Worm (Caenorhabditis elegans) whole organism, young adult: Measurements from ENCODE around the gene tag-307.

Source experiments
- B0019.2 ChIP-seq: fragments of 200-800 bp; sonication (Bioruptor generic); conservative IDR thresholded peaks from 2 replicates; pipeline ENCODE4 v1.3.6; 2022; ENCODE audit warnings: missing genetic modification reagents, missing genetic modification characterization, missing compliant biosample characterization
- B0261.1 ChIP-seq: sonication (generic microtip); optimal IDR thresholded peaks from 2 replicates; lab custom pipeline; 2016; ENCODE audit warnings: mild to moderate bottlenecking, missing genetic modification characterization, moderate library complexity, missing compliant biosample characterization
- B0336.3 ChIP-seq: fragments of 200-800 bp; sonication (Bioruptor generic); IDR thresholded peaks from 2 replicates; pipeline ENCODE4 v1.3.6; 2022; ENCODE audit warnings: missing genetic modification characterization, missing compliant biosample characterization
- C06A6.2 ChIP-seq: fragments of 200-800 bp; sonication (Bioruptor generic); conservative IDR thresholded peaks from 2 replicates; pipeline ENCODE4 v1.3.6; 2022; ENCODE audit warnings: missing genetic modification characterization, missing compliant biosample characterization
- D2030.7 ChIP-seq: fragments of 200-800 bp; sonication (Bioruptor generic); IDR thresholded peaks from 2 replicates; pipeline ENCODE4 v1.3.6; 2022; ENCODE audit warnings: missing genetic modification reagents, missing genetic modification characterization, missing compliant biosample characterization
- F22D6.2 ChIP-seq: sonication (generic microtip); optimal IDR thresholded peaks from 2 replicates; lab custom pipeline; 2016; ENCODE audit warnings: mild to moderate bottlenecking, missing genetic modification characterization, missing compliant biosample characterization
- F33H1.4 ChIP-seq: fragments of 200-800 bp; sonication (Bioruptor generic); IDR thresholded peaks from 2 replicates; pipeline ENCODE4 v1.3.6; 2022; ENCODE audit warnings: missing genetic modification reagents, missing genetic modification characterization, missing compliant biosample characterization
- F37B4.10 ChIP-seq: fragments of 200-800 bp; sonication (Bioruptor generic); IDR thresholded peaks from 2 replicates; pipeline ENCODE4 v1.3.6; 2022; ENCODE audit warnings: missing genetic modification characterization, missing compliant biosample characterization
- F49E8.2 ChIP-seq: sonication (generic microtip); optimal IDR thresholded peaks from 3 replicates; lab custom pipeline; 2017; ENCODE audit warnings: missing genetic modification characterization, mild to moderate bottlenecking, missing compliant biosample characterization, antibody characterized with exemption, moderate library complexity; ENCODE audit not compliant: insufficient read depth
- F52B5.7 ChIP-seq: sonication (generic microtip); optimal IDR thresholded peaks from 2 replicates; lab custom pipeline; 2016; ENCODE audit warnings: mild to moderate bottlenecking, missing genetic modification characterization, missing compliant biosample characterization
- F55B11.4 ChIP-seq: sonication (generic microtip); optimal IDR thresholded peaks from 2 replicates; lab custom pipeline; 2016; ENCODE audit warnings: missing compliant biosample characterization, missing genetic modification characterization, borderline replicate concordance; ENCODE audit not compliant: insufficient read depth
- F57A8.1 ChIP-seq: fragments of 200-800 bp; sonication (Bioruptor generic); optimal IDR thresholded peaks from 2 replicates; lab custom pipeline; 2018; ENCODE audit warnings: mild to moderate bottlenecking, missing genetic modification characterization, moderate library complexity, missing compliant biosample characterization
- K12H6.12 ChIP-seq: fragments of 200-800 bp; sonication (Bioruptor generic); optimal IDR thresholded peaks from 2 replicates; lab custom pipeline; 2018; ENCODE audit warnings: mild to moderate bottlenecking, missing genetic modification characterization, missing compliant biosample characterization
- Y53G8AR.9 ChIP-seq: fragments of 200-800 bp; sonication (Bioruptor generic); conservative IDR thresholded peaks from 2 replicates; pipeline ENCODE4 v1.3.6; 2022; ENCODE audit warnings: missing genetic modification reagents, missing genetic modification characterization, missing compliant biosample characterization
- Y79H2A.3 ChIP-seq: fragments of 200-800 bp; sonication (Bioruptor generic); conservative IDR thresholded peaks from 2 replicates; pipeline ENCODE4 v1.3.6; 2022; ENCODE audit warnings: missing genetic modification reagents, missing genetic modification characterization, missing compliant biosample characterization
- Y95B8A.8 ChIP-seq: fragments of 200-800 bp; sonication (Bioruptor generic); IDR thresholded peaks from 2 replicates; pipeline ENCODE4 v1.3.6; 2022; ENCODE audit warnings: missing genetic modification reagents, missing genetic modification characterization, missing compliant biosample characterization
- akir-1 ChIP-seq: fragments of 200-800 bp; sonication (Bioruptor generic); optimal IDR thresholded peaks from 2 replicates; lab custom pipeline; 2018; ENCODE audit warnings: mild to moderate bottlenecking, missing genetic modification characterization, moderate library complexity, missing compliant biosample characterization
- aptf-2 ChIP-seq: fragments of 200-800 bp; sonication (Bioruptor generic); conservative IDR thresholded peaks from 2 replicates; pipeline ENCODE4 v1.3.6; 2022; ENCODE audit warnings: missing genetic modification reagents, missing genetic modification characterization, missing compliant biosample characterization
- atf-7 ChIP-seq: sonication (generic microtip); optimal IDR thresholded peaks from 2 replicates; lab custom pipeline; 2017; ENCODE audit warnings: mild to moderate bottlenecking, missing genetic modification characterization, missing compliant biosample characterization
- bed-1 ChIP-seq: fragments of 200-800 bp; sonication (Bioruptor generic); IDR thresholded peaks from 2 replicates; pipeline ENCODE4 v1.3.6; 2022; ENCODE audit warnings: missing genetic modification reagents, missing genetic modification characterization, missing compliant biosample characterization
- cebp-2 ChIP-seq: fragments of 200-800 bp; sonication (Bioruptor generic); IDR thresholded peaks from 2 replicates; pipeline ENCODE4 v1.3.6; 2022; ENCODE audit warnings: missing genetic modification characterization, missing compliant biosample characterization
- ceh-27 ChIP-seq: fragments of 200-800 bp; sonication (Bioruptor generic); optimal IDR thresholded peaks from 2 replicates; lab custom pipeline; 2018; ENCODE audit warnings: mild to moderate bottlenecking, missing genetic modification characterization, moderate library complexity, missing compliant biosample characterization
- ceh-79 ChIP-seq: sonication (generic microtip); optimal IDR thresholded peaks from 2 replicates; lab custom pipeline; 2017; ENCODE audit warnings: mild to moderate bottlenecking, missing genetic modification characterization, missing compliant biosample characterization
- die-1 ChIP-seq: sonication (generic microtip); optimal IDR thresholded peaks from 2 replicates; lab custom pipeline; 2016; ENCODE audit warnings: missing genotype, mild to moderate bottlenecking, missing genetic modification characterization, missing compliant biosample characterization
- dpff-1 ChIP-seq: sonication (generic microtip); optimal IDR thresholded peaks from 2 replicates; lab custom pipeline; 2017; ENCODE audit warnings: mild to moderate bottlenecking, missing genetic modification characterization, missing compliant biosample characterization
- egrh-3 ChIP-seq: fragments of 200-800 bp; sonication (Bioruptor generic); IDR thresholded peaks from 2 replicates; pipeline ENCODE4 v1.3.6; 2022; ENCODE audit warnings: missing genetic modification reagents, missing genetic modification characterization, missing compliant biosample characterization
- ets-4 ChIP-seq: fragments of 200-800 bp; sonication (Bioruptor generic); optimal IDR thresholded peaks from 2 replicates; lab custom pipeline; 2018; ENCODE audit warnings: mild to moderate bottlenecking, missing genetic modification characterization, missing compliant biosample characterization
- fkh-3 ChIP-seq: sonication (generic microtip); optimal IDR thresholded peaks from 2 replicates; lab custom pipeline; 2016; ENCODE audit warnings: mild to moderate bottlenecking, missing genetic modification characterization, missing compliant biosample characterization
- him-1 ChIP-seq: sonication (generic microtip); optimal IDR thresholded peaks from 2 replicates; lab custom pipeline; 2016; ENCODE audit warnings: missing genotype, missing genetic modification reagents, missing genetic modification characterization, missing compliant biosample characterization
- hrde-1 ChIP-seq: sonication (generic microtip); optimal IDR thresholded peaks from 2 replicates; lab custom pipeline; 2016; ENCODE audit warnings: missing genetic modification characterization, mild to moderate bottlenecking, missing compliant biosample characterization, moderate library complexity, missing genotype, missing genetic modification reagents, borderline replicate concordance
- lag-1 ChIP-seq: fragments of 200-800 bp; sonication (Bioruptor generic); IDR thresholded peaks from 2 replicates; pipeline ENCODE4 v1.3.6; 2022; ENCODE audit warnings: missing genetic modification reagents, missing genetic modification characterization, missing compliant biosample characterization
- lin-54 ChIP-seq: fragments of 200-800 bp; sonication (Bioruptor generic); optimal IDR thresholded peaks from 2 replicates; lab custom pipeline; 2018; ENCODE audit warnings: mild to moderate bottlenecking, missing genetic modification characterization, missing compliant biosample characterization
- lsy-27 ChIP-seq: sonication (generic microtip); optimal IDR thresholded peaks from 2 replicates; lab custom pipeline; 2017; ENCODE audit warnings: missing genetic modification characterization, mild to moderate bottlenecking, missing compliant biosample characterization, antibody characterized with exemption, missing genotype, borderline replicate concordance; ENCODE audit not compliant: insufficient read depth
- madf-10 ChIP-seq: sonication (generic microtip); optimal IDR thresholded peaks from 2 replicates; lab custom pipeline; 2016; ENCODE audit warnings: mild to moderate bottlenecking, missing genetic modification characterization, missing compliant biosample characterization
- madf-3 ChIP-seq: fragments of 200-800 bp; sonication (Bioruptor generic); IDR thresholded peaks from 2 replicates; pipeline ENCODE4 v1.3.6; 2022; ENCODE audit warnings: missing genetic modification reagents, missing genetic modification characterization, missing compliant biosample characterization
- madf-6 ChIP-seq: fragments of 200-800 bp; sonication (Bioruptor generic); IDR thresholded peaks from 2 replicates; pipeline ENCODE4 v1.3.6; 2022; ENCODE audit warnings: missing genetic modification reagents, missing genetic modification characterization, missing compliant biosample characterization
- madf-8 ChIP-seq: fragments of 200-800 bp; sonication (Bioruptor generic); conservative IDR thresholded peaks from 2 replicates; pipeline ENCODE4 v1.3.6; 2022; ENCODE audit warnings: missing genetic modification reagents, missing genetic modification characterization, missing compliant biosample characterization
- nfya-2 ChIP-seq: fragments of 200-800 bp; sonication (Bioruptor generic); IDR thresholded peaks from 2 replicates; pipeline ENCODE4 v1.3.6; 2022; ENCODE audit warnings: missing genetic modification reagents, missing genetic modification characterization, missing compliant biosample characterization
- nhr-27 ChIP-seq: fragments of 200-800 bp; sonication (Bioruptor generic); optimal IDR thresholded peaks from 2 replicates; lab custom pipeline; 2018; ENCODE audit warnings: mild to moderate bottlenecking, missing genetic modification characterization, moderate library complexity, missing compliant biosample characterization
- snpc-1.1 ChIP-seq: sonication (generic microtip); optimal IDR thresholded peaks from 2 replicates; lab custom pipeline; 2017; ENCODE audit warnings: missing genetic modification characterization, mild to moderate bottlenecking, missing compliant biosample characterization, antibody characterized with exemption, moderate library complexity, missing genotype, missing genetic modification reagents; ENCODE audit not compliant: insufficient read depth
- sptf-2 ChIP-seq: fragments of 200-800 bp; sonication (Bioruptor generic); optimal IDR thresholded peaks from 2 replicates; lab custom pipeline; 2018; ENCODE audit warnings: mild to moderate bottlenecking, missing genetic modification characterization, missing compliant biosample characterization
- zfh-2 ChIP-seq: fragments of 200-800 bp; sonication (Bioruptor generic); conservative IDR thresholded peaks from 2 replicates; pipeline ENCODE4 v1.3.6; 2022; ENCODE audit warnings: missing genetic modification reagents, missing genetic modification characterization, missing compliant biosample characterization
- ztf-22 ChIP-seq: fragments of 200-800 bp; sonication (Bioruptor generic); optimal IDR thresholded peaks from 2 replicates; lab custom pipeline; 2018; ENCODE audit warnings: mild to moderate bottlenecking, missing genetic modification characterization, moderate library complexity, missing compliant biosample characterization
- ztf-26 ChIP-seq: sonication (generic microtip); optimal IDR thresholded peaks from 2 replicates; lab custom pipeline; 2017; ENCODE audit warnings: missing genetic modification characterization, missing compliant biosample characterization
- ztf-6 ChIP-seq: fragments of 200-800 bp; sonication (Bioruptor generic); IDR thresholded peaks from 2 replicates; pipeline ENCODE4 v1.3.6; 2022; ENCODE audit warnings: missing genetic modification reagents, missing genetic modification characterization, missing compliant biosample characterization

tag-307 gene

DNA sequence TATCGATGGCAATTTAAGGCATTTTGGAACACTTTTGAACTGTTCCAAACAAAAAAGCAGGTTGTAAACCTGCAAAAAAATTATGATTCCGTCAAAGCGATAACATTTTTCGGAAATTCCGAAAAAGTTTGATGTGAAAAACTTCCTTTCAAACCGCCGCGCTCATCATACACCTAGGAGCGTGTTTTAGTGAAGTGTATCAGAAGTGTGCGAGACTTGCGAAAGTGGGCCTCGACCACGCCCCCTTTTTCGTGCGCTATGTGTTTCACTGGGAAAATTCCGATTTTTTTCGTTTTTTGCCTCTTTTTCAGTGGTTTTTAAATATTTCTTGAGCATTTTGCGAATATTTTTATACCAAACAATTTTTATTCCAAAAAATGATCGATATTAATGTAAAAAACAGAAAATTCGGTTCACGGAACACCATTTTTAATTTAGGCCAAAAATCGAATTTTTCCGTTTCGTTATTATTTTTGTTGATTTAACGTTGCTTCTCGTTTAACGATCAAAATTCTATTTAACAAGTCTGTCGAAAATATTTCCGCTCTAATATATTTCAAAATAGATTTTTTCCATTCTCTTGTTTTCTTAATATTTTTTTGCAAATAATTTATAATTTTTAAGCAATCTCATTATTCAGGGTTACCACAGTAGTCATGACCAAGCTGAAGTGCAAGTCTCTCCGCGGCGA lies 2.4 kb downstream of the tag-307 start, which contains the start of gene rpl-35 (continued):
- TF ChIP-seq F37B4.10 (GFP tag; lab: Robert Waterston, UW), result peak; percentile 96
- TF ChIP-seq ceh-79 (tag; lab: Kevin White, UChicago), result peak; percentile 78
- TF ChIP-seq B0261.1, result peak; percentile 57
- TF ChIP-seq fkh-3, result peak; percentile 73
- TF ChIP-seq F33H1.4 (GFP tag; lab: Robert Waterston, UW), result peak; percentile 96
- peak; percentile 77 for TF ChIP-seq nhr-27 (tag; lab: Kevin White, UChicago)
- TF ChIP-seq Y53G8AR.9 (GFP tag; lab: Robert Waterston, UW), result peak; percentile 100
- peak; percentile 86 for TF ChIP-seq lsy-27 (tag; lab: Kevin White, UChicago)
- TF ChIP-seq B0336.3 (GFP tag; lab: Robert Waterston, UW), result peak; percentile 100
- 0 out of 2 replicates have a peak, but pooled peaks have one; percentile 86 for TF ChIP-seq lag-1 (GFP tag; lab: Robert Waterston, UW)
- TF ChIP-seq F57A8.1 (GFP tag; lab: Kevin White, UChicago), result peak; percentile 91
- peak; percentile 98 for TF ChIP-seq ztf-6
- no peak for TF ChIP-seq F55B11.4 (tag; lab: Kevin White, UChicago)
- TF ChIP-seq madf-8 (GFP tag; lab: Robert Waterston, UW), result peak; percentile 94
- TF ChIP-seq D2030.7, result peak; percentile 99
- peak; percentile 95 for TF ChIP-seq sptf-2 (GFP tag; lab: Kevin White, UChicago)
- peak; percentile 96 for TF ChIP-seq cebp-2 (GFP tag; lab: Robert Waterston, UW)
- TF ChIP-seq madf-3 (GFP tag; lab: Robert Waterston, UW), result peak; percentile 99
- TF ChIP-seq B0019.2, result peak; percentile 99
- peak; percentile 98 for TF ChIP-seq atf-7 (tag; lab: Kevin White, UChicago)
- peak; percentile 96 for TF ChIP-seq nfya-2 (GFP tag; lab: Robert Waterston, UW)
- TF ChIP-seq zfh-2 (GFP tag; lab: Robert Waterston, UW), result no peak; the same call in 1 of the 2 replicates
- peak; percentile 99 for TF ChIP-seq F52B5.7 (tag; lab: Kevin White, UChicago)
- peak; percentile 99 for TF ChIP-seq K12H6.12 (tag; lab: Kevin White, UChicago)
- peak; percentile 88 for TF ChIP-seq akir-1 (GFP tag; lab: Kevin White, UChicago)
- TF ChIP-seq snpc-1.1 (tag; lab: Kevin White, UChicago), result peak; percentile 85
- peak; percentile 91; the same call in 1 of the 2 replicates for TF ChIP-seq bed-1 (GFP tag; lab: Robert Waterston, UW)
- TF ChIP-seq madf-10 (tag; lab: Kevin White, UChicago), result peak; percentile 97
- peak; percentile 98 for TF ChIP-seq aptf-2 (GFP tag; lab: Robert Waterston, UW)
- peak; percentile 95 for TF ChIP-seq hrde-1
- peak; percentile 98 for TF ChIP-seq ztf-26 (tag; lab: Kevin White, UChicago)
- TF ChIP-seq Y95B8A.8 (GFP tag; lab: Robert Waterston, UW), result peak; percentile 100
- TF ChIP-seq C06A6.2 (GFP tag; lab: Robert Waterston, UW), result peak; percentile 99

- no peak for TF ChIP-seq zfh-2 (GFP tag; lab: Robert Waterston, UW)
- no peak for TF ChIP-seq ztf-6
- TF ChIP-seq F55B11.4 (tag; lab: Kevin White, UChicago), result no peak
- no peak for TF ChIP-seq him-1 (tag; lab: Kevin White, UChicago)
- TF ChIP-seq die-1, result no peak
- no peak for TF ChIP-seq dpff-1 (tag; lab: Kevin White, UChicago)
- TF ChIP-seq C06A6.2 (GFP tag; lab: Robert Waterston, UW), result no peak
- TF ChIP-seq Y53G8AR.9 (GFP tag; lab: Robert Waterston, UW), result no peak
- no peak for TF ChIP-seq hrde-1
- no peak for TF ChIP-seq lin-54
- TF ChIP-seq F22D6.2 (tag; lab: Kevin White, UChicago), result no peak
- no peak for TF ChIP-seq ceh-27 (GFP tag; lab: Kevin White, UChicago)
- TF ChIP-seq ets-4 (GFP tag; lab: Kevin White, UChicago), result no peak
- no peak for TF ChIP-seq D2030.7
- no peak for TF ChIP-seq madf-6
- no peak for TF ChIP-seq K12H6.12 (tag; lab: Kevin White, UChicago)
- no peak for TF ChIP-seq egrh-3
- no peak for TF ChIP-seq ztf-22 (GFP tag; lab: Kevin White, UChicago)
- no peak for TF ChIP-seq Y79H2A.3 (GFP tag; lab: Robert Waterston, UW)
- TF ChIP-seq F49E8.2 (tag; lab: Kevin White, UChicago), result no peak
These were observed 8.9 kb downstream of the tag-307 start for ce11 chrIII:7848173-7848572.
